Worm (Caenorhabditis elegans): ENCODE measurements around the gene asp-4.

- TF ChIP-seq F57C9.4 (tag; optimal IDR thresholded peaks at IDR 0.05): no peak
- no peak for TF ChIP-seq F57A8.1 (GFP tag; optimal IDR thresholded peaks at IDR 0.05)
- no peak for TF ChIP-seq snpc-3.4 (tag; optimal IDR thresholded peaks at IDR 0.05)
Observed at ce11 chrX:13246668-13247358, 25.6 kb upstream of the asp-4 start.

All from whole organism, young adult.